Fruit fly (Drosophila melanogaster) whole organism, embryonic: ENCODE measurements around the gene Ssu72.
A peak's percentile ranks its signal among the peaks of the same experiment; 100 is the strongest.

Experiments
- Awh ChIP-seq: fragments of 200-800 bp; sonication (Bioruptor generic); IDR thresholded peaks from 2 replicates; pipeline ENCODE4, ENCODE4 v1.3.6; 2022; ENCODE audit warnings: missing biosample characterization, missing genetic modification characterization
- B-H2 ChIP-seq: fragments of 200-800 bp; sonication (Bioruptor generic); optimal IDR thresholded peaks from 2 replicates; lab custom pipeline; 2018; ENCODE audit warnings: missing biosample characterization, mild to moderate bottlenecking, missing genetic modification characterization
- Blimp-1 ChIP-seq: fragments of 200-800 bp; sonication (Bioruptor generic); optimal IDR thresholded peaks from 3 replicates; lab custom pipeline; 2018; ENCODE audit warnings: missing biosample characterization, missing genetic modification characterization, mild to moderate bottlenecking, moderate library complexity, missing genetic modification reagents
- CG10654 ChIP-seq: fragments of 200-800 bp; sonication (Bioruptor generic); optimal IDR thresholded peaks from 2 replicates; lab custom pipeline; 2016; ENCODE audit warnings: missing biosample characterization, missing genetic modification characterization
- CG10979 ChIP-seq: fragments of 200-800 bp; sonication (Bioruptor generic); optimal IDR thresholded peaks from 2 replicates; lab custom pipeline; 2018; ENCODE audit warnings: missing biosample characterization, mild to moderate bottlenecking, missing genetic modification characterization, moderate library complexity
- CG11247 ChIP-seq: fragments of 200-800 bp; sonication (Bioruptor generic); IDR thresholded peaks from 2 replicates; pipeline ENCODE4 v1.3.6; 2022; ENCODE audit warnings: missing biosample characterization, missing genetic modification characterization
- CG12659 ChIP-seq: fragments of 200-800 bp; sonication (Bioruptor generic); optimal IDR thresholded peaks from 3 replicates; lab custom pipeline; 2017; ENCODE audit warnings: mild to moderate bottlenecking, missing biosample characterization, missing genetic modification reagents, missing genetic modification characterization
- CG13287 ChIP-seq: fragments of 200-800 bp; sonication (Bioruptor generic); IDR thresholded peaks from 2 replicates; pipeline ENCODE4 v1.3.6; 2022; ENCODE audit warnings: missing biosample characterization, missing genetic modification characterization; ENCODE audit not compliant: partially characterized antibody
- CG14710 ChIP-seq: fragments of 200-800 bp; sonication (Bioruptor generic); optimal IDR thresholded peaks from 3 replicates; lab custom pipeline; 2019; ENCODE audit warnings: missing biosample characterization, mild to moderate bottlenecking, missing genetic modification characterization, moderate library complexity
- CG15514 ChIP-seq: fragments of 200-800 bp; sonication (Bioruptor generic); optimal IDR thresholded peaks from 3 replicates; lab custom pipeline; 2017; ENCODE audit warnings: missing biosample characterization, missing genetic modification characterization, mild to moderate bottlenecking, moderate library complexity, missing genetic modification reagents
- CG17186 ChIP-seq: fragments of 200-800 bp; sonication (Bioruptor generic); optimal IDR thresholded peaks from 3 replicates; lab custom pipeline; 2017; ENCODE audit warnings: missing biosample characterization, missing genetic modification reagents, missing genetic modification characterization
- CG18599 ChIP-seq: fragments of 200-800 bp; sonication (Bioruptor generic); optimal IDR thresholded peaks from 3 replicates; lab custom pipeline; 2017; ENCODE audit warnings: missing biosample characterization, missing genetic modification characterization, mild to moderate bottlenecking, moderate library complexity, missing genetic modification reagents
- CG18619 ChIP-seq: fragments of 200-800 bp; sonication (Bioruptor generic); optimal IDR thresholded peaks from 3 replicates; lab custom pipeline; 2017; ENCODE audit warnings: missing biosample characterization, mild to moderate bottlenecking, missing genetic modification characterization
- CG2202 ChIP-seq: fragments of 200-800 bp; sonication (Bioruptor generic); optimal IDR thresholded peaks from 2 replicates; lab custom pipeline; 2018; ENCODE audit warnings: missing biosample characterization, mild to moderate bottlenecking, missing genetic modification characterization
- CG32532 ChIP-seq: fragments of 200-800 bp; sonication (Bioruptor generic); IDR thresholded peaks from 2 replicates; pipeline ENCODE4 v1.3.6; 2022; ENCODE audit warnings: missing biosample characterization, missing genetic modification characterization
- CG33213 ChIP-seq: fragments of 200-800 bp; sonication (Bioruptor generic); optimal IDR thresholded peaks from 3 replicates; lab custom pipeline; 2016; ENCODE audit warnings: missing biosample characterization, missing genetic modification characterization
- CG34422 ChIP-seq: fragments of 200-800 bp; sonication (Bioruptor generic); IDR thresholded peaks from 3 replicates; pipeline ENCODE4 v1.3.6; 2022; ENCODE audit warnings: missing biosample characterization, missing genetic modification characterization
- CG7556 ChIP-seq: fragments of 200-800 bp; sonication (Bioruptor generic); optimal IDR thresholded peaks from 2 replicates; lab custom pipeline; 2017; ENCODE audit warnings: missing biosample characterization, mild to moderate bottlenecking, missing genetic modification characterization
- CG8765 ChIP-seq: fragments of 200-800 bp; sonication (Bioruptor generic); IDR thresholded peaks from 2 replicates; pipeline ENCODE4 v1.3.6; 2022; ENCODE audit warnings: missing biosample characterization, missing genetic modification characterization
- CG9215 ChIP-seq: fragments of 200-800 bp; sonication (Bioruptor generic); IDR thresholded peaks from 2 replicates; pipeline ENCODE4 v1.3.6; 2022; ENCODE audit warnings: missing biosample characterization, missing genetic modification characterization
- CG9727 ChIP-seq: fragments of 200-800 bp; sonication (Bioruptor generic); optimal IDR thresholded peaks from 3 replicates; lab custom pipeline; 2017; ENCODE audit warnings: missing biosample characterization, mild to moderate bottlenecking, missing genetic modification characterization
- CoRest ChIP-seq: fragments of 200-800 bp; sonication (Bioruptor generic); optimal IDR thresholded peaks from 3 replicates; lab custom pipeline; 2018; ENCODE audit warnings: missing biosample characterization, mild to moderate bottlenecking, missing genetic modification characterization, moderate library complexity
- Dref ChIP-seq: fragments of 200-800 bp; sonication (Bioruptor generic); IDR thresholded peaks from 2 replicates; pipeline ENCODE4 v1.3.6; 2022; ENCODE audit warnings: missing biosample characterization, missing genetic modification characterization
- E2f2 ChIP-seq: fragments of 200-800 bp; sonication (Bioruptor generic); IDR thresholded peaks from 2 replicates; pipeline ENCODE4 v1.3.6; 2022; ENCODE audit warnings: missing biosample characterization, missing genetic modification characterization
- ERR ChIP-seq: fragments of 200-800 bp; sonication (Bioruptor generic); optimal IDR thresholded peaks from 2 replicates; lab custom pipeline; 2016; ENCODE audit warnings: missing biosample characterization, missing genetic modification characterization
- Ets97D ChIP-seq: fragments of 200-800 bp; sonication (Bioruptor generic); optimal IDR thresholded peaks from 3 replicates; lab custom pipeline; 2016; ENCODE audit warnings: missing biosample characterization, missing genetic modification characterization
- Gsc ChIP-seq: fragments of 200-800 bp; sonication (Bioruptor generic); IDR thresholded peaks from 2 replicates; pipeline ENCODE4 v1.3.6; 2022; ENCODE audit warnings: missing biosample characterization, missing genetic modification characterization
- Hr51 ChIP-seq, 2 experiments: fragments of 200-800 bp; sonication (Bioruptor generic); optimal IDR thresholded peaks; 2 replicates in 1 of 2; 3 replicates in 1 of 2; lab custom pipeline; 2016 to 2018; ENCODE audit warnings: missing biosample characterization in 2 of 2, missing genetic modification characterization in 2 of 2, mild to moderate bottlenecking in 1 of 2, moderate library complexity in 1 of 2
- Lpt ChIP-seq: fragments of >200 bp; optimal IDR thresholded peaks from 2 replicates; lab custom pipeline; 2018; ENCODE audit warnings: missing biosample characterization, missing genetic modification characterization
- MBD-R2 ChIP-seq: fragments of 200-800 bp; sonication (Bioruptor generic); IDR thresholded peaks from 2 replicates; pipeline ENCODE4 v1.3.6; 2022; ENCODE audit warnings: missing biosample characterization, missing genetic modification characterization
- Stat92E ChIP-seq, 3 experiments: fragments of >200 bp in 2 of 3; fragments of 200-800 bp in 1 of 3; sonication (Bioruptor generic) in 1 of 3; optimal IDR thresholded peaks; 2 replicates each; lab custom pipeline; 2017 to 2019; ENCODE audit warnings: missing biosample characterization in 3 of 3, missing genetic modification characterization in 3 of 3, mild to moderate bottlenecking in 1 of 3, moderate library complexity in 1 of 3
- ase ChIP-seq: fragments of 200-800 bp; sonication (Bioruptor generic); IDR thresholded peaks from 3 replicates; pipeline ENCODE4 v1.3.6; 2022; ENCODE audit warnings: missing biosample characterization, missing genetic modification characterization
- bigmax ChIP-seq: fragments of 200-800 bp; sonication (Bioruptor generic); optimal IDR thresholded peaks from 2 replicates; lab custom pipeline; 2018; ENCODE audit warnings: missing biosample characterization, mild to moderate bottlenecking, missing genetic modification characterization
- cato ChIP-seq: fragments of 200-800 bp; sonication (Bioruptor generic); optimal IDR thresholded peaks from 2 replicates; lab custom pipeline; 2016; ENCODE audit warnings: missing biosample characterization, missing genetic modification characterization, borderline replicate concordance
- chif ChIP-seq, 2 experiments: fragments of 200-800 bp; sonication (Bioruptor generic); optimal IDR thresholded peaks; 3 replicates each; lab custom pipeline; 2016; ENCODE audit warnings: missing biosample characterization in 2 of 2, missing genetic modification characterization in 2 of 2
- chn ChIP-seq: fragments of 200-800 bp; sonication (Bioruptor generic); optimal IDR thresholded peaks from 2 replicates; lab custom pipeline; 2016; ENCODE audit warnings: missing biosample characterization, missing genetic modification characterization
- dimm ChIP-seq: fragments of 200-800 bp; sonication (Bioruptor generic); IDR thresholded peaks from 2 replicates; pipeline ENCODE4 v1.3.6; 2022; ENCODE audit warnings: missing biosample characterization, missing genetic modification characterization
- fd102C ChIP-seq: fragments of 200-800 bp; sonication (Bioruptor generic); optimal IDR thresholded peaks from 2 replicates; lab custom pipeline; 2018; ENCODE audit warnings: missing biosample characterization, mild to moderate bottlenecking, missing genetic modification characterization, moderate library complexity
- fd3F ChIP-seq: fragments of 200-800 bp; sonication (Bioruptor generic); optimal IDR thresholded peaks from 2 replicates; lab custom pipeline; 2018; ENCODE audit warnings: missing biosample characterization, mild to moderate bottlenecking, missing genetic modification characterization, moderate library complexity
- fu2 ChIP-seq: fragments of 200-800 bp; sonication (Bioruptor generic); optimal IDR thresholded peaks from 2 replicates; lab custom pipeline; 2016; ENCODE audit warnings: missing biosample characterization, missing genetic modification characterization
- lmd ChIP-seq: fragments of 200-800 bp; sonication (Bioruptor generic); IDR thresholded peaks from 2 replicates; pipeline ENCODE4 v1.3.6; 2022; ENCODE audit warnings: missing biosample characterization, missing genetic modification characterization
- onecut ChIP-seq: fragments of 200-800 bp; sonication (Bioruptor generic); IDR thresholded peaks from 2 replicates; pipeline ENCODE4 v1.3.6; 2022; ENCODE audit warnings: missing biosample characterization, missing genetic modification characterization
- pzg ChIP-seq: fragments of 200-800 bp; sonication (Bioruptor generic); optimal IDR thresholded peaks from 3 replicates; lab custom pipeline; 2018; ENCODE audit warnings: missing biosample characterization, mild to moderate bottlenecking, missing genetic modification characterization, moderate library complexity
- slbo ChIP-seq: fragments of 200-800 bp; sonication (Bioruptor generic); IDR thresholded peaks from 2 replicates; pipeline ENCODE4 v1.3.6; 2022; ENCODE audit warnings: missing biosample characterization, missing genetic modification characterization
- sug ChIP-seq: fragments of 200-800 bp; optimal IDR thresholded peaks from 2 replicates; lab custom pipeline; 2019; ENCODE audit warnings: missing biosample characterization, mild to moderate bottlenecking, missing genetic modification characterization, moderate library complexity
- tap ChIP-seq: fragments of 200-800 bp; optimal IDR thresholded peaks from 3 replicates; lab custom pipeline; 2019; ENCODE audit warnings: missing biosample characterization, mild to moderate bottlenecking, missing genetic modification characterization, moderate library complexity
- tna ChIP-seq: fragments of 200-800 bp; sonication (Bioruptor generic); IDR thresholded peaks from 2 replicates; pipeline ENCODE4 v1.3.6; 2022; ENCODE audit warnings: missing biosample characterization, missing genetic modification characterization; ENCODE audit not compliant: partially characterized antibody
- trh ChIP-seq: fragments of 200-800 bp; sonication (Bioruptor generic); optimal IDR thresholded peaks from 2 replicates; lab custom pipeline; 2016; ENCODE audit warnings: missing biosample characterization, missing genetic modification characterization
- vvl ChIP-seq: fragments of 200-800 bp; sonication (Bioruptor generic); IDR thresholded peaks from 2 replicates; pipeline ENCODE4 v1.3.6; 2022; ENCODE audit warnings: missing biosample characterization, missing genetic modification characterization
- zen2 ChIP-seq: fragments of 200-800 bp; sonication (Bioruptor generic); IDR thresholded peaks from 3 replicates; pipeline ENCODE4 v1.3.6; 2022; ENCODE audit warnings: missing biosample characterization, missing genetic modification characterization; ENCODE audit not compliant: partially characterized antibody

Ssu72 gene

DNA sequence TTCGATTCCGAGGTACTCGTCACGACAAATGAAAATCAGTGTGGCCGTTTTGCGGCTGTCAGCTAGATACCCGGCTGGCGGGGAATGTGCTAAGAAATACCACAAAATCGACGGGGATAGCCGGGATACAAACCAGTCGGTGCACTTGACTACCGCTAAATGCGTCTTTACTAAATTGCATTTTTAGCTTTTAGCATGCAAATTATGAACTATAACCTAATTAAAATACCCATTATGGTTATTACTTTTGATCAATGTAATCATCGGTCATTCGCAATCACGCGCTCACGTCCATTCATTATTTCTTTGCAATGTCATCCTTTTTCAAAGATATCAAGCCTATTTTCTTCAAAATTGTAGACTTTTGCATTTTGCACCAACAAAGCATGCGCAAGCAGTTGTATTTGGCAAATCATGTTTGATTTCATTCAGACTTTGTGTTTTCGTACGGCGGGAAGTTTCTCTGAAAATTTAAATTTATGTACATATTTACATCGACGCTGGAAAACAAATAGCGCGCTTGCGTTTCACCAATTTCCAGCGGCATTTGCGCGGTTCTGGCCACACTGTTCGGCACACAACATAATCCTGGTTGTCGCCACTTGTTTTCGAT lies 25.9 kb upstream of the Ssu72 start, which contains the start of gene Rcd-1 (continued):
- TF ChIP-seq slbo (GFP tag; lab: Robert Waterston, UW): peak; percentile 22; the same call in 1 of the 2 replicates
- TF ChIP-seq pzg (GFP tag; lab: Kevin White, UChicago): peak; percentile 81
- TF ChIP-seq CG10979: no peak
- no peak for TF ChIP-seq sug (tag; lab: Kevin White, UChicago)
- no peak for TF ChIP-seq zen2 (GFP tag; lab: Robert Waterston, UW)
- TF ChIP-seq fd102C (GFP tag; lab: Kevin White, UChicago): no peak
- TF ChIP-seq CoRest (tag; lab: Kevin White, UChicago): peak; percentile 29
- no peak for TF ChIP-seq fd3F (GFP tag; lab: Kevin White, UChicago)
- TF ChIP-seq chn (GFP tag; lab: Kevin White, UChicago): no peak
- no peak for TF ChIP-seq CG8765 (GFP tag; lab: Robert Waterston, UW)
- TF ChIP-seq CG15514: peak; percentile 36
- no peak for TF ChIP-seq ERR
- peak; percentile 28 for TF ChIP-seq CG12659 (GFP tag; lab: Kevin White, UChicago)
- TF ChIP-seq CG2202 (tag; lab: Kevin White, UChicago): no peak
- TF ChIP-seq CG34422 (GFP tag; lab: Robert Waterston, UW): no peak
- TF ChIP-seq B-H2 (GFP tag; lab: Kevin White, UChicago): no peak
- TF ChIP-seq chif (GFP tag; optimal IDR thresholded peaks at IDR 0.05; lab: Kevin White, UChicago): no peak
- TF ChIP-seq Stat92E (GFP tag; optimal IDR thresholded peaks at IDR 0.05; lab: Kevin White, UChicago): no peak
- TF ChIP-seq bigmax (GFP tag; lab: Kevin White, UChicago): peak; percentile 38
- TF ChIP-seq CG18619: peak; percentile 10
- TF ChIP-seq Dref (GFP tag; lab: Robert Waterston, UW): peak; percentile 51
- no peak for TF ChIP-seq trh
- TF ChIP-seq CG32532 (GFP tag; lab: Robert Waterston, UW): no peak
- TF ChIP-seq onecut (GFP tag; lab: Robert Waterston, UW): no peak
- TF ChIP-seq Ets97D (GFP tag; lab: Kevin White, UChicago): peak; percentile 37
- TF ChIP-seq CG10654: no peak
- TF ChIP-seq CG7556 (GFP tag; lab: Kevin White, UChicago): no peak
- TF ChIP-seq CG33213 (GFP tag; lab: Kevin White, UChicago): peak; percentile 24
- TF ChIP-seq Gsc (GFP tag; lab: Robert Waterston, UW): no peak
- TF ChIP-seq CG9215 (GFP tag; lab: Robert Waterston, UW): no peak
- no peak for TF ChIP-seq CG11247
- no peak for TF ChIP-seq Hr51 (GFP tag; optimal IDR thresholded peaks at IDR 0.05; lab: Kevin White, UChicago)
- peak; percentile 59 for TF ChIP-seq CG17186
- no peak for TF ChIP-seq Lpt
- no peak for TF ChIP-seq ase (GFP tag; lab: Robert Waterston, UW)
- TF ChIP-seq E2f2 (GFP tag; lab: Robert Waterston, UW): peak; percentile 57
- no peak for TF ChIP-seq CG18599 (GFP tag; lab: Kevin White, UChicago)
- TF ChIP-seq Awh (GFP tag; lab: Robert Waterston, UW): no peak
- TF ChIP-seq CG9727: peak; percentile 18
- TF ChIP-seq tna (GFP tag; lab: Robert Waterston, UW): no peak
- no peak for TF ChIP-seq tap
- TF ChIP-seq Blimp-1: no peak
- TF ChIP-seq MBD-R2 (GFP tag; lab: Robert Waterston, UW): peak; percentile 35; the same call in 1 of the 2 replicates
- no peak for TF ChIP-seq fu2 (GFP tag; lab: Kevin White, UChicago)
- no peak for TF ChIP-seq cato (GFP tag; lab: Kevin White, UChicago)
- TF ChIP-seq dimm (GFP tag; lab: Robert Waterston, UW): no peak
- TF ChIP-seq CG13287: no peak
- peak; percentile 44 for TF ChIP-seq CG14710 (tag; lab: Kevin White, UChicago)
- TF ChIP-seq lmd (GFP tag; lab: Robert Waterston, UW): no peak
- TF ChIP-seq vvl (GFP tag; lab: Robert Waterston, UW): peak; percentile 49; the same call in 1 of the 2 replicates
